Fruit fly (Drosophila melanogaster): ENCODE data around the gene dmGlut.

The dmGlut gene

DNA sequence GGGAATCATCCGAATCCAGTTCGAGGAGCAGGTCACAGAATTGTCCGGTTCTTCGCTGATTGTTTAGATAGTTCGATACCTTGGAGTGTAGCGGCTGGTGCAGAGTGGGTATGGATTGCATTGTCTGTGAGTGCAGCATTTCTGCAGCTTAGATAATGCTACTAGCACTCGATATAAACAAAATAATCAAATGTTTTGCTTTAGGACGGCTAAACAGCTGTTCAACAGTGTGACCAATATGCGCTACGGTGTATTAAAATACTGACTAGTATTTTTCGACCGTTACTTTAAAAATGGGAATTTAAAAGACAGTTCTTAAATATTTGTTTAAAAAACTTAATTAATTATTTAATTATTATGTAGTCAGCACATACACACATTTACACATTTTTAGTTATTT lies 21.5 kb downstream of the dmGlut start, which contains the start of gene Plzf:
Plzf (minus strand) TSS at position 196 of the 400 bp plus-strand sequence.
- TF ChIP-seq EcR (GFP tag; optimal IDR thresholded peaks at IDR 0.05) = no peak
- TF ChIP-seq CG8478 (optimal IDR thresholded peaks at IDR 0.05) = no peak
- no peak for TF ChIP-seq psq (optimal IDR thresholded peaks at IDR 0.05)
- TF ChIP-seq Dll (optimal IDR thresholded peaks at IDR 0.05) = no peak
- no peak for TF ChIP-seq usp (GFP tag; optimal IDR thresholded peaks at IDR 0.05)
- TF ChIP-seq pan (optimal IDR thresholded peaks at IDR 0.05) = no peak

DNA sequence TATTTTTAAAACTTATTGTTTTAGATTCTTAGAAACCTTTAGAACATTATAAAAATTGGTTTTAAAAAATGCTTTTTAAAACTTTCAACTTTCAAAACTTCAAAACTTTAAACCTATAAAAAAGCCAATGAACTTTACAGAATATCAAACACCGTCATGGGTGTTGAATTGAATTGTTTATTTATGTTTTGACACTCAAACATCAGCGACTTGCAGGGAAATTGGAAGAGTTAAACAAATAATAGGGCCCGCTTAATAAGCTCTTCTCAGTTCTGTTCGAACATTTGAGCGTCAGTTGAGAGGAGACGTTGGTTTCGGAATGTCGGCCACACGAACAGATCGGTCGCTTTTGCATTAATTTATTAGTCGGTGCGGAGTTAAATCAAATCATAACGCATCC lies 21.9 kb downstream of the dmGlut start, which contains the start of gene PLCXD:
PLCXD (plus strand) TSS at position 286 of the 400 bp plus-strand sequence.
- no peak for TF ChIP-seq CG8478 (optimal IDR thresholded peaks at IDR 0.05)
- no peak for TF ChIP-seq EcR (GFP tag; optimal IDR thresholded peaks at IDR 0.05)
- no peak for TF ChIP-seq usp (GFP tag; optimal IDR thresholded peaks at IDR 0.05)
- no peak for TF ChIP-seq Dll (optimal IDR thresholded peaks at IDR 0.05)
- TF ChIP-seq psq (optimal IDR thresholded peaks at IDR 0.05) = no peak
- TF ChIP-seq pan (optimal IDR thresholded peaks at IDR 0.05) = no peak

DNA sequence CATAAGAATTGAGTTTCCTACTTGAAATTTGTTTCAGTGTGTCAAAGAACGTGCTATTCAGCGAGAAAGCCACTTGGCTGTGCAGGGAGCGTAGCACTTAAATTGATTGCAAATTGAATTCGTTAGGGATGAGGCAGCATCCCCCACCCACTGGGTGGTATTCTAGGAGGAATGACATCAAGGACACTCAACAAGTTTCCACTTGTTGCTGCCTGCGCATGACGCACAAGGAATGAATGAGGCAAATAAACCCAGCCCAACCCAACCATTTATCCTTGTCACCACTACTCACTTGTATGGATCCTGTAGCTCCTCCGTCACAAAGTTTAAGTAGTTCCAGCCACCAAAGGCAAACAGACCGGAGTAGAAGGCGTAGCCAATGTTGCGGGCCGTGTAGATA lies 26.1 kb downstream of the dmGlut start:
- TF ChIP-seq pan (optimal IDR thresholded peaks at IDR 0.05) = no peak

DNA sequence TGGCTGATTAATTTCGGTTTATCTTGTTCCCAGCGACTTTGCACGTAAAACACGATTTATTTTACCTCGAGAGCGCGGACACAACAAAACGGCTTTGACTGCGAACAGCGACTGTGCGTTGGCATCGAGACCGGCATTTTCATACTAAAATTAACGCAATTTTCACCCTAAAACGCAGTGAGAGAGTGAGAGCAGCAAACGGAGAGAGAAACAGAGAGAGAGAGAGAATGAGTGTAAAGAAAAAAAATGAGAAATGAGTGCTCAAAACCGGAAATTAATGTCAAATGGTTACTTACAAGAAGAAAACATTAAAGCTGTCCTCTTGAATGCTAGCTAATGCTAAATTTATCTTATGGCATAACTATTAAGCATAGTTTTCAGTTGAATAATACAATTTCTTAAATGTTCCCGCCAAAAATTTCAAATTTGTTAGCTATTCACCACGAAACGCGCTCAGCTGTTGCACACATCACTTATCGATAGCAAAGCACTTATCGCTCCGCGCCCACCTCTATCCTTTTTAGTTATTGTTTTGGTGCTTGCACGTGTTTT lies 28.7 kb downstream of the dmGlut start, which contains the start of the genes JhI-21, RpL7-like and CG34164:
JhI-21 (minus strand) TSS at position 206 of the 552 bp plus-strand sequence.
RpL7-like (plus strand) TSS at position 490 of the 552 bp plus-strand sequence.
CG34164 (plus strand) TSS at position 512 of the 552 bp plus-strand sequence.
- no peak for TF ChIP-seq Dll (optimal IDR thresholded peaks at IDR 0.05)
- no peak for TF ChIP-seq EcR (GFP tag; optimal IDR thresholded peaks at IDR 0.05)
- no peak for TF ChIP-seq usp (GFP tag; optimal IDR thresholded peaks at IDR 0.05)
- no peak for TF ChIP-seq psq (optimal IDR thresholded peaks at IDR 0.05)
- TF ChIP-seq CG8478 (optimal IDR thresholded peaks at IDR 0.05) = no peak
- no peak for TF ChIP-seq pan (optimal IDR thresholded peaks at IDR 0.05)

DNA sequence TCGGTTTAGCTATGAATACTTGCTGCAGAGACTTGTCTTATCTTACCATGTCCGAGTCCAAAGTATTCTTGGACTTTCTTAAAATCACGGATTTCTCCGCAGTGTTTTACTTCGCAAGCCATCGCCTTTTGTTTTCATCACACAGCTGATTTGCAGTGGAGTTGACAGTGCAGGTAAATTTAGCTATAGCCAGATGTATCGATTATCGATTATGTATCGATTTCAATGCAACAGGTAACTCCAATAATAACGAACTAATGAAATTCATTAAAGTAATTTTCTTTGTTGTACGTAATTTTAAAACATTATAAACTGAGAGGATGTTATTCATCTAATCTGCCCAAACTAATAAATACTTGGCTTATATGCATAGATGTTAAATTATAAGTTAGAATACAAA lies 35.8 kb downstream of the dmGlut start, which contains the start of gene Rab3-GAP:
Rab3-GAP (minus strand) TSS at position 150 of the 400 bp plus-strand sequence.
- TF ChIP-seq CG8478 (optimal IDR thresholded peaks at IDR 0.05) (no peak), Dll (optimal IDR thresholded peaks at IDR 0.05) (no peak), EcR (GFP tag; optimal IDR thresholded peaks at IDR 0.05) (no peak), usp (GFP tag; optimal IDR thresholded peaks at IDR 0.05) (no peak), psq (optimal IDR thresholded peaks at IDR 0.05) (no peak), pan (optimal IDR thresholded peaks at IDR 0.05) (no peak)

DNA sequence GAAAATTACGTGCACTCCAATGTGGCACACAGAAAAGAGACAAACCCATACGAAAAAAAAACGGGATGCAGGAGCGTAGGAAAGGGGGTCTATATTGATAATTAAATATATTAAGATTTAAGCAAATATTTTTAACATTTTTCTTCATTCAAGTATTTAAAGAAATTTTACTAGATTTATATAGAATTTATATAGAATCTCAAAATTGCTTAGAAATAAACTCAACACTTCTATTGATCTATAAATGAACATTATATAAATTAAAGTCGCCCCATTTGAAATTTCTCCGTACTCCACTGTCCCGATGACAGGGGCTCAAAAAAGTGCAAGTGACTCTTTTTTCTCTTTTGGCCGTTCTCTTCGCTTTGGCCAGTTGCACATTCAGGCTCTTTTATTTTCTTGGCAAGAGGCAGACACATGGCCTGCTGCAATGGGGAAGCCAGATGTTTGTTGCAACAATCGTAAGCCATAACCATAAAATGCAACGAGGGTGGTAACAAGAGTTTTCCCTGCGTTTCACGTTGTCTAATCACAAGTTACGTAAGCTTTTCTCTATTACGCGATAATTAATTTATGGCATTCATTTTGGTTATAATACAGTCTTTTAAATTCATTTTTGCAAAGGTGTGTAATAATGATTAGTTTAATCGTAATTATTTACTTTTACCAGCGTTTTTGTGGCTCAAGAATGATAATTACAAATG lies 38.6 kb downstream of the dmGlut start:
- no peak for TF ChIP-seq Dll (optimal IDR thresholded peaks at IDR 0.05)
- no peak for TF ChIP-seq psq (optimal IDR thresholded peaks at IDR 0.05)
- TF ChIP-seq EcR (GFP tag; optimal IDR thresholded peaks at IDR 0.05) = no peak
- no peak for TF ChIP-seq pan (optimal IDR thresholded peaks at IDR 0.05)
- no peak for TF ChIP-seq usp (GFP tag; optimal IDR thresholded peaks at IDR 0.05)
- no peak for TF ChIP-seq CG8478 (optimal IDR thresholded peaks at IDR 0.05)

DNA sequence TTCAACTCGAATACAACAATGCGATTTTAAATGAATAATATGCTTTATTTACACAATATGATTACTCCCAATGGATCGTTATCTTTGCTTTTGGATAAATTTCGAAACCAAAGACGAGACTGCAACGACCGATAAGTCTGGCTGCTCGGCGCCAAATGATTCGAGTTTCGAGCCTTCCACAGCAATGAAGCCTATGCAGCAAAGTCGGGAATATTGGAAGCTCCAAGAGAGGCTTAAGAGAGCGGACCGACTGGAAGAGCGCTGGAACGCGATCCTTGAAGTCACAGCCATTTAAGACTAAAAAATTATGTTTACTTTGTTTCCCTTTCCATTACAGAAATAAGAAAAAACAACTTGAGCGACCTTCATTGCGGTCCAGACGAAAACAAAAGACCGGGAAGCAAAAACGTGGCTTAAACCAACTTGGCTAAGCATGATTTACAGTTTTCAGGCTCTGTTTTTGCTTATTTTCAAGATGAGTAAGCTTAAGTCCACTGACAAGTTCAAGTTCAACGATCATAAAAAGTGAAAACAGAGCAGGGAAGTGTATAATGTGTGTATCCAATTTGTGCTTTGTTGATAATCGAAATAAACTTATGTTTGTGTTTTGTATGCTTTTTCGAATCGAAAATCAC lies 39.5 kb downstream of the dmGlut start, which contains the start of gene firl:
firl (minus strand) TSS at position 159 of the 635 bp plus-strand sequence.
- TF ChIP-seq pan (optimal IDR thresholded peaks at IDR 0.05) (no peak), Dll (optimal IDR thresholded peaks at IDR 0.05) (no peak), psq (optimal IDR thresholded peaks at IDR 0.05) (no peak), usp (GFP tag; optimal IDR thresholded peaks at IDR 0.05) (no peak), EcR (GFP tag; optimal IDR thresholded peaks at IDR 0.05) (no peak), CG8478 (optimal IDR thresholded peaks at IDR 0.05) (no peak)

DNA sequence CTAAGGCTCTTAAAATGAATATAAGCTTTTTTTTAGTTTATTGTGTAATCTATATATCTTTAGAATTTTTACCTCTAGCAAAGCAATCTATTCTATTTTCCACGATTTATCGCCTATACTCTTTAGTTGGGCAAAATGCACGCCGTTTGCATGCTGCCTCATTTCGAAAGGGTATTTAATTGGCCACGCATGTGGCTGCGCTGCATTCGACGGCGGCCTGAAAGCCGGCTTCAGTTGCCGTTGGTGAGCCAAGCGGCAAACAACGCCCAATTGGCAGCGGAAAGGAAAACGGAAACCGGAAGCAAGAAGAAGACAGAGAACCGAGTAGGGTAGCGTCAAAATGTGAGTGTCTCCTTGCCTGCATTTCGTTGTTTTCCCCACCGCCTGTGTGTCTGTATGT lies 48.6 kb downstream of the dmGlut start, which contains the start of gene CG14947:
CG14947 (plus strand) TSS at position 251 of the 400 bp plus-strand sequence.
- no peak for TF ChIP-seq CG8478 (optimal IDR thresholded peaks at IDR 0.05)
- TF ChIP-seq EcR (GFP tag; optimal IDR thresholded peaks at IDR 0.05) = no peak
- no peak for TF ChIP-seq usp (GFP tag; optimal IDR thresholded peaks at IDR 0.05)
- no peak for TF ChIP-seq psq (optimal IDR thresholded peaks at IDR 0.05)
- no peak for TF ChIP-seq pan (optimal IDR thresholded peaks at IDR 0.05)
- no peak for TF ChIP-seq Dll (optimal IDR thresholded peaks at IDR 0.05)

DNA sequence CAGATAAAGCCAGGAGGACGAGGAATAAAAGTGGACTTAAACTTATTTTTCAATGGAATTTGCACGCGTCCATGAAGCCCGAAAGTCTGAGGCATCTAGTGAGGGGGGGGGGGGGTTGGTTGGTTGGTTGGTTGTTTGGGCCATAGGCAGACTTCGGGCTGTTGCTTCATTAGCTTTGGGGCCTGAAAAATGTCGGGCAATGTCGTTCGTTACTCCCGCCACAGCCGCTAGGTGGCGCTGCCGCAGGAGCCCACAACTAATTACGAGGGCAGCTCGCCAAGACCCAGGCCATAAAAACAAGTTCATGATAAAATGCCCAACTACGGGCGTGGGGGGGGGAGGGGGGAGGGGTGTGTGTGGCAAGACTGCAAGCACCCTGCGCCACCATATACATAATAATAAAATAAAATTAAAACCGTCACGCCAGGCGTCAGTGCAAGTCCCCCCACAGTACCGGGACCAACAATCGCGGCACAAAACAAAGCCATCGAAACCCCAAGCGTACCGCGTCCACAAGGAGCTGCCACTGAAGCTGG lies 51.0 kb downstream of the dmGlut start:
- no peak for TF ChIP-seq CG8478 (optimal IDR thresholded peaks at IDR 0.05)
- TF ChIP-seq EcR (GFP tag; optimal IDR thresholded peaks at IDR 0.05) = no peak
- no peak for TF ChIP-seq psq (optimal IDR thresholded peaks at IDR 0.05)
- no peak for TF ChIP-seq usp (GFP tag; optimal IDR thresholded peaks at IDR 0.05)

DNA sequence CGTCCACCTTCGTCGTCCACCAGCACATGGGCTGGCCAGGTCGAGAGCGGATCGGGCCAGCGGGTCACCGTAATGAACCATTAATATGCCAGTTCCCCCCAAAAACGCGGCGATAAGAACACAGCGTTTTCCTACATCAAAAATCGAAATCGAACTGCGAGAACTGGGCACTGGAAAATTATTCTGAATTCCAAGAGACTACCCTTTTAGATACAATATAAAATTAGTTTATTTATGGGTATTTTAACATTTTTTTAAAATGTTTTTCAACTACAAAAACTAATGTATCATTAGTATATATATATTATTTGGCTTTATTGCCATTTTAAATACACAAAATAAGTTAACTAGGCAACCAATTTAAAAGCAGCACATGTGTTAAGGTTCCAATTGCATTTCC lies 51.5 kb downstream of the dmGlut start:
- TF ChIP-seq pan (optimal IDR thresholded peaks at IDR 0.05) (no peak), psq (optimal IDR thresholded peaks at IDR 0.05) (no peak), Dll (optimal IDR thresholded peaks at IDR 0.05) (no peak), EcR (GFP tag; optimal IDR thresholded peaks at IDR 0.05) (no peak), usp (GFP tag; optimal IDR thresholded peaks at IDR 0.05) (no peak), CG8478 (optimal IDR thresholded peaks at IDR 0.05) (no peak)

DNA sequence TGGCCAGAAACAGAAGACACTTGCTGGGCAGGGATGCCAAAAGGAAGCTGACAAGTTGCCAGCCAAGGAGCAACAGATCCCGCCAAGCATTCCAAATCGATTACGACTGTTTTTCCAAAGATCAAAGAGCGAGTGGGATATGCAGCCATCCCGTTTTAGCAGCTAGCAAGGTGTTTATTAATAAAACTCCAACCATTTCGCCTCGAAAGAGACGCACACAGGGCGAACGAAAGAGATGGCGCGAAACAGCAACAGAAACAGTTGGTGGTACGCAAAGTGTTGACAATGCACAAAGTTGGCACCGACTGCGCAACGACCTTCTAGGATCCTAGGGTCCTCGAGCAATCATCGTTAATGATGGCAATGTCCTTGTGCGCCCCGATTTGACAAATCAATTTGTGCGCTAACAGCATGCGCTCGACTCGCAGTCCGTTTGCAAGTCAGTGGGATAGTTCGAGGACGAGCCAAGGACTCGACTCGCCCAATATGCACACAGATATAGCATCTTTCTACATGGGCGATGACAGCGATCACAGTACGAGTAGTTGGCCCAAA lies 52.7 kb downstream of the dmGlut start:
- no peak for TF ChIP-seq Dll (optimal IDR thresholded peaks at IDR 0.05)
- TF ChIP-seq psq (optimal IDR thresholded peaks at IDR 0.05) = no peak

All from whole organism.